Worm (Caenorhabditis elegans): ENCODE measurements around the gene B0250.5.

DNA sequence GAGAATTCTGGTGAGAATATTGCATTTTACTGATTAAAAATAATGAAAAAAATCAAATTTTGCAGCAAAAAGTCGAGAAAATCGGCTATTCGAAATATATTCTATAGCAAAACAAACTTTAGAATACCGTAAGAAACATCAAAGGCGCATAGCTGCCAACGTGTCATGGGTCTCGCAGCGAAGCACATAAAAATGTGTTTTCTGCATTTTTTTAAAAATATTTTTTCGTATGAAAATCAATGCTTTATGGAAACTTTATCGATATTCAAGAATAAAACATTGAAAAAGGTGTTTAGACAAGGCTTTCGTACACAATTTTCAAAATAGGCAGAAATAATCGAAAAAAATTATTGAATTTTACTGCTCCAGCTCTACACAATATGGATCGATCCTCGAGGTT is 17.2 kb upstream of the B0250.5 start:
- TF ChIP-seq ama-1 (optimal IDR thresholded peaks at IDR 0.05) (no peak), ceh-36 (tag; optimal IDR thresholded peaks at IDR 0.05) (no peak)
